Worm (Caenorhabditis elegans) whole organism, young adult: ENCODE results near the gene K09C6.9.

Source experiments
- B0019.2 ChIP-seq: fragments of 200-800 bp; sonication (Bioruptor generic); conservative IDR thresholded peaks from 2 replicates; pipeline ENCODE4 v1.3.6; 2022; ENCODE audit warnings: missing genetic modification reagents, missing genetic modification characterization, missing compliant biosample characterization
- B0261.1 ChIP-seq: sonication (generic microtip); optimal IDR thresholded peaks from 2 replicates; lab custom pipeline; 2016; ENCODE audit warnings: mild to moderate bottlenecking, missing genetic modification characterization, moderate library complexity, missing compliant biosample characterization
- D2030.7 ChIP-seq: fragments of 200-800 bp; sonication (Bioruptor generic); IDR thresholded peaks from 2 replicates; pipeline ENCODE4 v1.3.6; 2022; ENCODE audit warnings: missing genetic modification reagents, missing genetic modification characterization, missing compliant biosample characterization
- F22D6.2 ChIP-seq: sonication (generic microtip); optimal IDR thresholded peaks from 2 replicates; lab custom pipeline; 2016; ENCODE audit warnings: mild to moderate bottlenecking, missing genetic modification characterization, missing compliant biosample characterization
- F23B12.7 ChIP-seq: sonication (generic microtip); optimal IDR thresholded peaks from 2 replicates; lab custom pipeline; 2017; ENCODE audit warnings: missing genetic modification characterization, mild to moderate bottlenecking, missing compliant biosample characterization, antibody characterized with exemption, moderate library complexity; ENCODE audit not compliant: insufficient read depth
- F39B2.1 ChIP-seq: fragments of 200-800 bp; sonication (Bioruptor generic); IDR thresholded peaks from 2 replicates; pipeline ENCODE4 v1.3.6; 2022; ENCODE audit warnings: missing genetic modification reagents, missing genetic modification characterization, missing compliant biosample characterization
- F52B5.7 ChIP-seq: sonication (generic microtip); optimal IDR thresholded peaks from 2 replicates; lab custom pipeline; 2016; ENCODE audit warnings: mild to moderate bottlenecking, missing genetic modification characterization, missing compliant biosample characterization
- K11D2.4 ChIP-seq: fragments of 200-800 bp; sonication (Bioruptor generic); IDR thresholded peaks from 2 replicates; pipeline ENCODE4 v1.3.6; 2022; ENCODE audit warnings: missing genetic modification reagents, missing genetic modification characterization, missing compliant biosample characterization
- Y53F4B.3 ChIP-seq: fragments of 200-800 bp; sonication (Bioruptor generic); IDR thresholded peaks from 2 replicates; pipeline ENCODE4 v1.3.6; 2022; ENCODE audit warnings: missing genetic modification reagents, missing genetic modification characterization, missing compliant biosample characterization
- Y53G8AR.9 ChIP-seq: fragments of 200-800 bp; sonication (Bioruptor generic); conservative IDR thresholded peaks from 2 replicates; pipeline ENCODE4 v1.3.6; 2022; ENCODE audit warnings: missing genetic modification reagents, missing genetic modification characterization, missing compliant biosample characterization
- Y56A3A.18 ChIP-seq: fragments of 200-800 bp; sonication (Bioruptor generic); IDR thresholded peaks from 2 replicates; pipeline ENCODE4 v1.3.6; 2022; ENCODE audit warnings: missing genetic modification reagents, missing genetic modification characterization, missing compliant biosample characterization
- atf-7 ChIP-seq: sonication (generic microtip); optimal IDR thresholded peaks from 2 replicates; lab custom pipeline; 2017; ENCODE audit warnings: mild to moderate bottlenecking, missing genetic modification characterization, missing compliant biosample characterization
- attf-6 ChIP-seq: fragments of 200-800 bp; sonication (Bioruptor generic); IDR thresholded peaks from 2 replicates; pipeline ENCODE4 v1.3.6; 2022; ENCODE audit warnings: missing genetic modification reagents, missing genetic modification characterization, missing compliant biosample characterization
- bed-2 ChIP-seq: fragments of 200-800 bp; sonication (Bioruptor generic); IDR thresholded peaks from 2 replicates; pipeline ENCODE4 v1.3.6; 2022; ENCODE audit warnings: missing genetic modification reagents, missing genetic modification characterization, missing compliant biosample characterization
- cebp-1 ChIP-seq, 2 experiments: fragments of 200-800 bp in 1 of 2; sonication (Bioruptor generic) in 1 of 2; sonication (generic microtip) in 1 of 2; IDR thresholded peaks in 1 of 2; optimal IDR thresholded peaks in 1 of 2; 2 replicates each; pipeline versions ENCODE4 v1.3.6 to Lab custom; 2017 to 2022; ENCODE audit warnings: missing compliant biosample characterization in 2 of 2, missing genetic modification characterization in 2 of 2, mild to moderate bottlenecking in 1 of 2, missing genetic modification reagents in 1 of 2, moderate library complexity in 1 of 2
- ceh-100 ChIP-seq: fragments of 200-800 bp; sonication (Bioruptor generic); IDR thresholded peaks from 2 replicates; pipeline ENCODE4 v1.3.6; 2022; ENCODE audit warnings: missing genetic modification reagents, missing genetic modification characterization, missing compliant biosample characterization
- ceh-40 ChIP-seq: fragments of 200-800 bp; sonication (Bioruptor generic); IDR thresholded peaks from 2 replicates; pipeline ENCODE4 v1.3.6; 2022; ENCODE audit warnings: missing genetic modification characterization, missing compliant biosample characterization
- die-1 ChIP-seq: sonication (generic microtip); optimal IDR thresholded peaks from 2 replicates; lab custom pipeline; 2016; ENCODE audit warnings: missing genotype, mild to moderate bottlenecking, missing genetic modification characterization, missing compliant biosample characterization
- egrh-3 ChIP-seq: fragments of 200-800 bp; sonication (Bioruptor generic); IDR thresholded peaks from 2 replicates; pipeline ENCODE4 v1.3.6; 2022; ENCODE audit warnings: missing genetic modification reagents, missing genetic modification characterization, missing compliant biosample characterization
- gei-17 ChIP-seq: fragments of 200-800 bp; sonication (Bioruptor generic); optimal IDR thresholded peaks from 2 replicates; lab custom pipeline; 2018; ENCODE audit warnings: mild to moderate bottlenecking, missing genetic modification characterization, missing compliant biosample characterization
- hlh-26 ChIP-seq: fragments of 200-800 bp; sonication (Bioruptor generic); conservative IDR thresholded peaks from 2 replicates; pipeline ENCODE4 v1.3.6; 2022; ENCODE audit warnings: missing genetic modification reagents, missing genetic modification characterization, missing compliant biosample characterization
- hmg-1.2 ChIP-seq: fragments of 200-800 bp; sonication (Bioruptor generic); IDR thresholded peaks from 2 replicates; pipeline ENCODE4 v1.3.6; 2022; ENCODE audit warnings: missing genetic modification reagents, missing genetic modification characterization, missing compliant biosample characterization
- lag-1 ChIP-seq: fragments of 200-800 bp; sonication (Bioruptor generic); IDR thresholded peaks from 2 replicates; pipeline ENCODE4 v1.3.6; 2022; ENCODE audit warnings: missing genetic modification reagents, missing genetic modification characterization, missing compliant biosample characterization
- let-607 ChIP-seq, 2 experiments: fragments of 200-800 bp in 1 of 2; sonication (Bioruptor generic) in 1 of 2; sonication (generic microtip) in 1 of 2; optimal IDR thresholded peaks; 2 replicates each; lab custom pipeline; 2016 to 2018; ENCODE audit warnings: mild to moderate bottlenecking in 2 of 2, missing compliant biosample characterization in 2 of 2, missing genetic modification characterization in 2 of 2, moderate library complexity in 2 of 2, missing genotype in 1 of 2
- lin-40 ChIP-seq: sonication (generic microtip); optimal IDR thresholded peaks from 2 replicates; lab custom pipeline; 2016; ENCODE audit warnings: missing genetic modification characterization, mild to moderate bottlenecking, missing compliant biosample characterization, missing genotype, missing genetic modification reagents
- madf-8 ChIP-seq: fragments of 200-800 bp; sonication (Bioruptor generic); conservative IDR thresholded peaks from 2 replicates; pipeline ENCODE4 v1.3.6; 2022; ENCODE audit warnings: missing genetic modification reagents, missing genetic modification characterization, missing compliant biosample characterization
- mes-4 ChIP-seq: sonication (generic microtip); optimal IDR thresholded peaks from 2 replicates; lab custom pipeline; 2016; ENCODE audit warnings: missing genotype, missing genetic modification characterization, missing compliant biosample characterization
- nhr-120 ChIP-seq: fragments of 200-800 bp; sonication (Bioruptor generic); IDR thresholded peaks from 2 replicates; pipeline ENCODE4 v1.3.6; 2022; ENCODE audit warnings: missing genetic modification characterization, missing compliant biosample characterization
- nhr-80 ChIP-seq: sonication (generic microtip); optimal IDR thresholded peaks from 2 replicates; lab custom pipeline; 2016; ENCODE audit warnings: missing genetic modification characterization, missing compliant biosample characterization
- pbrm-1 ChIP-seq: fragments of 200-800 bp; sonication (Bioruptor generic); IDR thresholded peaks from 2 replicates; pipeline ENCODE4 v1.3.6; 2022; ENCODE audit warnings: missing genetic modification reagents, missing genetic modification characterization, missing compliant biosample characterization
- rcor-1 ChIP-seq: fragments of 200-800 bp; sonication (Bioruptor generic); IDR thresholded peaks from 2 replicates; pipeline ENCODE4 v1.3.6; 2022; ENCODE audit warnings: missing genetic modification reagents, missing genetic modification characterization, missing compliant biosample characterization
- repo-1 ChIP-seq: sonication (generic microtip); optimal IDR thresholded peaks from 2 replicates; lab custom pipeline; 2017; ENCODE audit warnings: mild to moderate bottlenecking, missing genetic modification characterization, missing compliant biosample characterization
- rpc-1 ChIP-seq, 2 experiments: fragments of 150-350 bp in 1 of 2; sonication (generic microtip) in 1 of 2; optimal IDR thresholded peaks; 2 replicates each; lab custom pipeline; 2014 to 2018; ENCODE audit warnings: missing biosample characterization in 1 of 2, missing genetic modification characterization in 1 of 2, missing genetic modification reagents in 1 of 2, missing genotype in 1 of 2
- snpc-1.1 ChIP-seq: sonication (generic microtip); optimal IDR thresholded peaks from 2 replicates; lab custom pipeline; 2017; ENCODE audit warnings: missing genetic modification characterization, mild to moderate bottlenecking, missing compliant biosample characterization, antibody characterized with exemption, moderate library complexity, missing genotype, missing genetic modification reagents; ENCODE audit not compliant: insufficient read depth
- snpc-3.4 ChIP-seq: sonication (generic microtip); optimal IDR thresholded peaks from 2 replicates; lab custom pipeline; 2017; ENCODE audit warnings: missing genetic modification characterization, mild to moderate bottlenecking, missing compliant biosample characterization, antibody characterized with exemption, moderate library complexity, missing genotype, missing genetic modification reagents
- snpc-4 ChIP-seq, 5 experiments: fragments of 150-350 bp in 1 of 5; sonication (generic microtip) in 4 of 5; optimal IDR thresholded peaks; 2 replicates each; lab custom pipeline; 2014 to 2018; ENCODE audit warnings: missing genetic modification characterization in 5 of 5, missing biosample characterization in 3 of 5, antibody characterized with exemption in 2 of 5, mild to moderate bottlenecking in 2 of 5, missing compliant biosample characterization in 2 of 5, missing genotype in 2 of 5, moderate library complexity in 2 of 5, missing genetic modification reagents in 1 of 5
- tbp1 ChIP-seq: fragments of 200-800 bp; sonication (Bioruptor generic); optimal IDR thresholded peaks from 2 replicates; lab custom pipeline; 2018; ENCODE audit warnings: mild to moderate bottlenecking, missing genetic modification characterization, missing compliant biosample characterization
- tbx-9 ChIP-seq: sonication (generic microtip); optimal IDR thresholded peaks from 2 replicates; lab custom pipeline; 2016; ENCODE audit warnings: borderline replicate concordance, missing genetic modification characterization, inconsistent platforms, missing compliant biosample characterization
- unc-130 ChIP-seq: sonication (generic microtip); optimal IDR thresholded peaks from 2 replicates; lab custom pipeline; 2016; ENCODE audit warnings: missing genetic modification reagents, missing genetic modification characterization, missing compliant biosample characterization
- ztf-3 ChIP-seq: fragments of 200-800 bp; sonication (Bioruptor generic); optimal IDR thresholded peaks from 2 replicates; lab custom pipeline; 2018; ENCODE audit warnings: mild to moderate bottlenecking, missing genetic modification characterization, missing compliant biosample characterization
- ztf-6 ChIP-seq: fragments of 200-800 bp; sonication (Bioruptor generic); IDR thresholded peaks from 2 replicates; pipeline ENCODE4 v1.3.6; 2022; ENCODE audit warnings: missing genetic modification reagents, missing genetic modification characterization, missing compliant biosample characterization

Gene K09C6.9

DNA sequence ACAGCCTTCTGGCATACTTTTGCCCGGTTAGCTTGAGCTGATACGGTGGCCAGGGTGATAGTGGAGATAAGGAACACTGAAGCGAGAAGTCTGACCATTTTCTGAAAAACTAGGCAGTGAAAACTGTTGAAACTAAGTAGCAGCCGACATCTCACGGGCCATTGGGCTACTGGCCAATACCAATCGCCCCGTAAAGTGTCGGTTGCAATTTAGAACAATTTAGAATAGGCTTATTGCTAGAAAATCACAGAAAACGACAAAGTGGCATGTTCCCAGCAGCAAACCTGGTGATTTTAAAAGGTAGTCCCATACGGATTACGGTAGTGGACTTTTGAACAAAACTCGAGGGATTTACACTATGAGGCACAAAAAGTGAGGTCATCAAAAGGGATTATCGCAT is 16.2 kb upstream of the K09C6.9 start, which contains the start of gene T02B11.4:
Gene T02B11.4 (minus strand): TSS at position 101 of the 400 bp plus-strand sequence.
- no peak for TF ChIP-seq gei-17 (GFP tag; lab: Kevin White, UChicago)
- TF ChIP-seq cebp-1 (GFP tag; IDR thresholded peaks at IDR 0.05; lab: Robert Waterston, UW) = no peak
- TF ChIP-seq cebp-1 (tag; optimal IDR thresholded peaks at IDR 0.05; lab: Kevin White, UChicago) = no peak

DNA sequence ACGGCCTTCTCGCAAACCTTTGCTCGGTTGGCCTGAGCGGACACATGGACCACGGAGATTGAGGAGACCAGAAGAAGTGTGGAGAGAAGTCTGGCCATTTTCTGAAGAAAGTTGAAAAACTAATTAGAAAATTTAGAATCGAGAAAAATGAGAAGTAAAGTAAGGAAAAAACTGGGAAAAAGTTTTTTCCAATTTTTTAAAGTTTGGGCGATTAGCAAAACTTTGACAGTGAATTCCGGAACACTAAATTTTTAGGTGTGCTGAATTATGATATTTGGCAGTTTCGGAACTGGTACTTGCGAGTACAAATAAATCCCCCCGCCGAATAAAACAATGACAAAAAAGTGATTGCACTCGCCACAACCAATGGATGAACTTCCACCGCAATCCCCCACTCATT is 11.9 kb upstream of the K09C6.9 start, which contains the start of gene T02B11.3:
Gene T02B11.3 (minus strand): TSS at position 101 of the 400 bp plus-strand sequence.
- TF ChIP-seq ztf-6 (GFP tag; lab: Robert Waterston, UW) (no peak), unc-130 (GFP tag; lab: Kevin White, UChicago) (no peak), F23B12.7 (tag; lab: Kevin White, UChicago) (no peak)

DNA sequence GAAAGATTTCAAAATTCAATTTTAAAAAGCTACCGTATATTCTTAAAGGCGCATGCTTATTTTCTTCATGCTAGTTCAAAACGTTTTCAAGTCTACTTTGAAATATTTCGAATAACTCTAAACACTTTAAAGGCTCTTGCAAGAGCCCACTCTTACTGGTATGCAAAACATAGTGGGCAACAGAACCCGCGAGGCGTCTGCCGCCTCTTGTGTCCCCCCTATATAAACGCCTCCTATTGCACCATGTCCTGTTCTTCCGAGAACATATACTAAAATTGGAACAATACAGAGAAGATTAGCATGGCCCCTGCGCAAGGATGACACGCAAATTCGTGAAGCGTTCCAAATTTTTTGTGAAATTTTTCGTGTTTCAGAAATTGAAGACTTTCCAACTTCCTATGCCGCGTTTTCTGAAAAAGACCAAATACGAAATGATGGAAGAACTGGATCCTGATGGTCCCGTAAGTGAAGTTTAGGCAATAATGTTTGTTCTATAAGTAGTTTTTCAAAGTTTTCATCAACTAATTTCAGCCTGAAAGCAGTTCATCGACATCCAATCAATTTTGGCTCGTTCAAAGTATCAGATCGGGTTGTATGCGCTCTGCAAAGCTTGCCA is 4.1 kb upstream of the K09C6.9 start:
- TF ChIP-seq atf-7 (no peak), Y53G8AR.9 (GFP tag; lab: Robert Waterston, UW) (0 out of 2 replicates have a peak, but pooled peaks have one; percentile 51), snpc-3.4 (tag; lab: Kevin White, UChicago) (peak; percentile 86), lag-1 (GFP tag; lab: Robert Waterston, UW) (no peak), nhr-80 (tag; lab: Kevin White, UChicago) (no peak), B0261.1 (peak; percentile 55), snpc-4 (GFP tag; optimal IDR thresholded peaks at IDR 0.05; lab: Kevin White, UChicago) (peak; percentile 88), snpc-4 (tag; optimal IDR thresholded peaks at IDR 0.05; lab: Kevin White, UChicago) (peak; percentile 89 to 99 (median 93)), attf-6 (GFP tag; lab: Robert Waterston, UW) (0 out of 2 replicates have a peak, but pooled peaks have one; percentile 31), die-1 (tag; lab: Kevin White, UChicago) (no peak), madf-8 (GFP tag; lab: Robert Waterston, UW) (peak; percentile 54), ceh-40 (GFP tag; lab: Robert Waterston, UW) (no peak), rcor-1 (GFP tag; lab: Robert Waterston, UW) (peak; percentile 71), lin-40 (tag; lab: Kevin White, UChicago) (no peak), tbx-9 (tag; lab: Kevin White, UChicago) (no peak), hlh-26 (GFP tag; lab: Robert Waterston, UW) (no peak), egrh-3 (GFP tag; lab: Robert Waterston, UW) (no peak), hmg-1.2 (GFP tag; lab: Robert Waterston, UW) (peak; percentile 98), F22D6.2 (tag; lab: Kevin White, UChicago) (no peak), let-607 (tag; optimal IDR thresholded peaks at IDR 0.05; lab: Kevin White, UChicago) (no peak), rpc-1 (optimal IDR thresholded peaks at IDR 0.05; lab: Kevin White, UChicago) (peak; percentile 54), rpc-1 (tag; optimal IDR thresholded peaks at IDR 0.05; lab: Kevin White, UChicago) (peak; percentile 74), pbrm-1 (GFP tag; lab: Robert Waterston, UW) (no peak), snpc-1.1 (tag; lab: Kevin White, UChicago) (peak; percentile 90), tbp1 (GFP tag; lab: Kevin White, UChicago) (peak; percentile 79), B0019.2 (no peak), ztf-3 (no peak), F52B5.7 (tag; lab: Kevin White, UChicago) (no peak), cebp-1 (GFP tag; IDR thresholded peaks at IDR 0.05; lab: Robert Waterston, UW) (no peak), cebp-1 (tag; optimal IDR thresholded peaks at IDR 0.05; lab: Kevin White, UChicago) (no peak), K11D2.4 (GFP tag; lab: Robert Waterston, UW) (no peak), mes-4 (tag; lab: Kevin White, UChicago) (no peak), Y53F4B.3 (no peak), F39B2.1 (GFP tag; lab: Robert Waterston, UW) (no peak), repo-1 (tag; lab: Kevin White, UChicago) (no peak), bed-2 (GFP tag; lab: Robert Waterston, UW) (no peak), Y56A3A.18 (GFP tag; lab: Robert Waterston, UW) (peak; percentile 84), nhr-120 (no peak), ceh-100 (GFP tag; lab: Robert Waterston, UW) (peak; percentile 46; the same call in 1 of the 2 replicates), D2030.7 (GFP tag; lab: Robert Waterston, UW) (peak; percentile 56; the same call in 1 of the 2 replicates)
